Worm (Caenorhabditis elegans): ENCODE measurements around the gene C18G1.7.

C18G1.7 gene

DNA sequence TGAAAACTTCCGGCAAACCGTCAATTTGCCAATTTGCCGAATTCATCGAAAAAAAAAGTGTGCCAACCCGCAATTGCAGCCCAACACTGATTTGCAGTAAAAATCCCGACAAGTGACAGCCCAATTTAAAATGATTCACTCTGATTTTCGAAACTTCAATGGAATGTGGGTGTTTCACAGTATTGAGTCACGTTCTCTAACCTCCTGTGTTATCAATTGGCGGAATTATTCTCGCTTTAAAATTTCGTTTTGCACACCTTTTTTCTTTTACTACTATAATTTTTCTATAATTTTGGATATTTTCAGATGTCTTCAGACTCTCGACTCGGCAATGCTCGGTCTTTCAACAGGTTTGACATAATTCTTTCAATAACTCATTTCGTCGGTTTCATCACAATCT, 23.1 kb upstream of the C18G1.7 start, which contains the start of gene F39G3.5:
Gene F39G3.5 (plus strand): TSS at position 301 of the 400 bp plus-strand sequence.
- no peak for TF ChIP-seq egl-27 (tag; optimal IDR thresholded peaks at IDR 0.05)
- TF ChIP-seq unc-55 (GFP tag; optimal IDR thresholded peaks at IDR 0.05) = no peak
- no peak for TF ChIP-seq dmd-4 (tag; optimal IDR thresholded peaks at IDR 0.05)
- no peak for TF ChIP-seq nhr-10 (tag; optimal IDR thresholded peaks at IDR 0.05)
- no peak for TF ChIP-seq nhr-237 (tag; optimal IDR thresholded peaks at IDR 0.05)
- no peak for TF ChIP-seq aly-2 (tag; optimal IDR thresholded peaks at IDR 0.05)
- TF ChIP-seq lsy-2 (tag; optimal IDR thresholded peaks at IDR 0.05) = no peak
- TF ChIP-seq ZK546.5 (tag; optimal IDR thresholded peaks at IDR 0.05) = no peak
- no peak for TF ChIP-seq nhr-23 (tag; optimal IDR thresholded peaks at IDR 0.05)
- TF ChIP-seq nhr-6 (tag; optimal IDR thresholded peaks at IDR 0.05) = no peak
- TF ChIP-seq elt-1 (tag; optimal IDR thresholded peaks at IDR 0.05) = no peak
- TF ChIP-seq blmp-1 (tag; optimal IDR thresholded peaks at IDR 0.05; ENCODE audit: insufficient read depth) = no peak
- no peak for TF ChIP-seq ceh-16 (tag; optimal IDR thresholded peaks at IDR 0.05)
- no peak for TF ChIP-seq nhr-25 (tag; optimal IDR thresholded peaks at IDR 0.05)
- no peak for TF ChIP-seq sem-4 (tag; optimal IDR thresholded peaks at IDR 0.05)
- no peak for TF ChIP-seq lin-13 (GFP tag; optimal IDR thresholded peaks at IDR 0.05)
- TF ChIP-seq gmeb-1 (tag; optimal IDR thresholded peaks at IDR 0.05) = no peak
- TF ChIP-seq ztf-11 (tag; optimal IDR thresholded peaks at IDR 0.05) = no peak

ce11 chrV:4724453-4724852, 20.9 kb upstream of the C18G1.7 start, which contains the start of gene F39G3.4:
F39G3.4 (plus strand) TSS chrV:4724753.
- TF ChIP-seq ceh-82 (tag; optimal IDR thresholded peaks at IDR 0.05) = no peak

- TF ChIP-seq mab-5 (tag; optimal IDR thresholded peaks at IDR 0.05) (no peak), R02D3.7 (tag; optimal IDR thresholded peaks at IDR 0.05) (no peak), lsy-2 (tag; optimal IDR thresholded peaks at IDR 0.05) (peak in 1 of 2 experiments; percentile 20), unc-55 (GFP tag; optimal IDR thresholded peaks at IDR 0.05) (no peak), aly-2 (tag; optimal IDR thresholded peaks at IDR 0.05) (no peak), mbf-1 (tag; optimal IDR thresholded peaks at IDR 0.05) (no peak), egl-27 (tag; optimal IDR thresholded peaks at IDR 0.05) (no peak), Y55F3AM.14 (GFP tag; optimal IDR thresholded peaks at IDR 0.05) (peak; percentile 59), nhr-12 (tag; optimal IDR thresholded peaks at IDR 0.05) (no peak), C34F6.9 (tag; optimal IDR thresholded peaks at IDR 0.05) (peak; percentile 29), nhr-23 (tag; optimal IDR thresholded peaks at IDR 0.05) (no peak), unc-39 (tag; optimal IDR thresholded peaks at IDR 0.05) (no peak), ceh-82 (tag; optimal IDR thresholded peaks at IDR 0.05) (no peak), ceh-16 (tag; optimal IDR thresholded peaks at IDR 0.05) (no peak), nhr-25 (tag; optimal IDR thresholded peaks at IDR 0.05) (no peak), ZK546.5 (tag; optimal IDR thresholded peaks at IDR 0.05) (no peak), elt-1 (tag; optimal IDR thresholded peaks at IDR 0.05) (no peak), nhr-6 (tag; optimal IDR thresholded peaks at IDR 0.05) (no peak), sma-3 (GFP tag; optimal IDR thresholded peaks at IDR 0.05) (no peak), peb-1 (tag; optimal IDR thresholded peaks at IDR 0.05) (no peak), ztf-1 (GFP tag; conservative IDR thresholded peaks at IDR 0.05) (no peak), nhr-129 (tag; optimal IDR thresholded peaks at IDR 0.05) (peak; percentile 54), nhr-21 (tag; optimal IDR thresholded peaks at IDR 0.05) (no peak), fos-1 (tag; optimal IDR thresholded peaks at IDR 0.05) (no peak), lin-13 (GFP tag; optimal IDR thresholded peaks at IDR 0.05) (peak; percentile 1), lin-39 (tag; optimal IDR thresholded peaks at IDR 0.05) (no peak), nhr-237 (tag; optimal IDR thresholded peaks at IDR 0.05) (no peak), ztf-11 (tag; optimal IDR thresholded peaks at IDR 0.05) (no peak), ama-1 (optimal IDR thresholded peaks at IDR 0.05) (no peak), elt-3 (tag; optimal IDR thresholded peaks at IDR 0.05) (no peak), dmd-4 (tag; optimal IDR thresholded peaks at IDR 0.05) (no peak), F13H6.1 (tag; optimal IDR thresholded peaks at IDR 0.05) (peak; percentile 58), nhr-11 (tag; optimal IDR thresholded peaks at IDR 0.05) (no peak), sem-4 (tag; optimal IDR thresholded peaks at IDR 0.05) (no peak), crh-2 (tag; optimal IDR thresholded peaks at IDR 0.05) (peak; percentile 2), unc-62 (GFP tag; optimal IDR thresholded peaks at IDR 0.05) (no peak), ztf-4 (tag; optimal IDR thresholded peaks at IDR 0.05) (no peak), gmeb-1 (tag; optimal IDR thresholded peaks at IDR 0.05) (no peak)
Observed at ce11 chrV:4730075-4730474, 15.3 kb upstream of the C18G1.7 start, which contains the start of gene tig-2. tig-2 (minus strand) TSS chrV:4730161.

All from whole organism, L2 larva.